Fruit fly (Drosophila melanogaster): ENCODE data around the gene knrl.

DNA sequence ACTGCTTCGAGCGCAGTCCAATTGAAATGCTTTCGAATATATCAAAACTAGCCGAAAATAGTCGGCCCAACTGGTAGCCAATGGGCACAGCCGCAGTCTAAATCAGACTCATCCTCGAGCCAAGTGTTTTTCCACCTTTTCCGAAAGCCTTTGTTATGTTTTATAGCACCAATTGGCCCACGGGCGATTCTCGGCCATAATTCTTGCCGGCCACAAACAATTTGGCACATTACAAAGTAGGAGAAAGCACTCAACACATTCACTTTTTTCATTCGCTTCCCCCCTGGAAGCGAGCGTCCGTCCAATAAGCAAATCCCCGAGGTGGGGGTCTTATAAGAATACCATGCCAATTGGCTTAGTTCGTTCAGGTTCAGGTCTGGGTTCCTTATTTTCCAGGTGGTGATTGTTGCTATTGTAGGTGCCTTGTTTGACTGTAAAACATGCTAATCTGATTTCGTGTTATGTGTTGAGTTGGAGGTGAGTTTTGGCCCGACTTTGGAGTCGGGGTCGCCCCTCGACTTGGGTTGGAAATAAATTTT, 16.7 kb downstream of the knrl start:
- TF ChIP-seq Dfd (GFP tag; optimal IDR thresholded peaks at IDR 0.05) (no peak), Dif (GFP tag; optimal IDR thresholded peaks at IDR 0.05; ENCODE audit: partially characterized antibody) (no peak), fru (GFP tag; optimal IDR thresholded peaks at IDR 0.05) (no peak), Hr78 (GFP tag; optimal IDR thresholded peaks at IDR 0.05) (no peak)

All from whole organism, wandering third instar larva.